Worm (Caenorhabditis elegans) whole organism, midembryonic: ENCODE data around the gene ZK813.2.

Experiments
- T22C8.4 ChIP-seq: fragments of 200-800 bp; sonication (Bioruptor generic); IDR thresholded peaks from 2 replicates; pipeline ENCODE4 v1.3.6; 2022; ENCODE audit warnings: missing genetic modification characterization, missing compliant biosample characterization
- cog-1 ChIP-seq: sonication (generic microtip); optimal IDR thresholded peaks from 2 replicates; lab custom pipeline; 2016; ENCODE audit warnings: missing genetic modification characterization, missing compliant biosample characterization
- flt-1 ChIP-seq: fragments of 200-800 bp; sonication (Bioruptor generic); IDR thresholded peaks from 2 replicates; pipeline ENCODE4 v1.3.6; 2022; ENCODE audit warnings: missing genetic modification characterization, missing compliant biosample characterization
- tab-1 ChIP-seq: fragments of 200-800 bp; sonication (Bioruptor generic); IDR thresholded peaks from 2 replicates; pipeline ENCODE4 v1.3.6; 2022; ENCODE audit warnings: missing genetic modification characterization, missing compliant biosample characterization
- ztf-29 ChIP-seq: fragments of 200-800 bp; sonication (Bioruptor generic); IDR thresholded peaks from 2 replicates; pipeline ENCODE4 v1.3.6; 2022; ENCODE audit warnings: missing genetic modification reagents, missing genetic modification characterization, missing compliant biosample characterization

DNA sequence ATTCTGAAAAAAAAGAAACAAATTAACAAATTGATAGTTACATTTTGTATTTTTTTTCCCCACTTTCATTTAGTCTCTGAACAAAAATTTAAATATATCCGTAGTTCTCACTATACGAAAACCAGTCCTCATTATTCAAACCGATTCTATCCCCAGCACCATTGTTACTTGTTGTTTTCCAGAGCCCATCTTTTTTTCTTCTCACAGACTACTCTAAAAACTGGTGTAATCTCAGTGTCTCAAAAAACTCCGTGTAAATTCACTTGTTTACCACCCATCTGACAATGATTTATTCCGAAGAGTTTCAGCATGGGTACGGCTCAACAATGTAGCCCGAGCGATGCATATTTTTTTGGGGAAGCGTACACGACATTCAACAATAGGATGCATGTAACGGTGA lies 45.4 kb downstream of the ZK813.2 start, which contains the start of gene C12D12.3:
- TF ChIP-seq flt-1 (GFP tag; lab: Robert Waterston, UW) (no peak), ztf-29 (GFP tag; lab: Robert Waterston, UW) (no peak), cog-1 (tag; lab: Kevin White, UChicago) (no peak), T22C8.4 (GFP tag; lab: Robert Waterston, UW) (no peak), tab-1 (GFP tag; lab: Robert Waterston, UW) (no peak)
